Fruit fly (Drosophila melanogaster) S2 (cell line): ENCODE measurements around the gene CG17327.

ENCODE experiments used
- CG8478 ChIP-seq: fragments of >200 bp; optimal IDR thresholded peaks from 2 replicates; lab custom pipeline; 2018
- CTCF ChIP-seq, 2 experiments: fragments of >200 bp; optimal IDR thresholded peaks; 2 replicates each; lab custom pipeline; 2018

dm6 chr3R:12963491-12963890, 34.0 kb downstream of the CG17327 start, which contains the start of gene Cyp304a1:
- TF ChIP-seq CTCF (optimal IDR thresholded peaks at IDR 0.05; lab: Kevin White, UChicago) = no peak
- no peak for TF ChIP-seq CG8478 (lab: Kevin White, UChicago)
